Worm (Caenorhabditis elegans) whole organism, L1 larva: ENCODE measurements around the gene zip-12.

Source experiments
- C04F5.9 ChIP-seq: sonication (generic microtip); optimal IDR thresholded peaks from 2 replicates; lab custom pipeline; 2016; ENCODE audit warnings: missing genetic modification characterization, missing compliant biosample characterization
- C16A3.4 ChIP-seq: fragments of 150-350 bp; optimal IDR thresholded peaks from 2 replicates; lab custom pipeline; 2014; ENCODE audit warnings: missing biosample characterization, missing genetic modification characterization
- F16B12.6 ChIP-seq: fragments of 150-350 bp; optimal IDR thresholded peaks from 2 replicates; lab custom pipeline; 2014; ENCODE audit warnings: missing biosample characterization, missing genetic modification characterization
- ama-1 ChIP-seq: fragments of 150-350 bp; optimal IDR thresholded peaks from 2 replicates; lab custom pipeline; 2014
- blmp-1 ChIP-seq: fragments of 150-350 bp; optimal IDR thresholded peaks from 2 replicates; lab custom pipeline; 2014; ENCODE audit warnings: missing biosample characterization, missing genetic modification characterization
- ceh-63 ChIP-seq: fragments of 200-800 bp; sonication (Bioruptor generic); optimal IDR thresholded peaks from 2 replicates; lab custom pipeline; 2018; ENCODE audit warnings: mild to moderate bottlenecking, missing genetic modification characterization, missing compliant biosample characterization
- ceh-8 ChIP-seq: fragments of 200-800 bp; sonication (Bioruptor generic); optimal IDR thresholded peaks from 2 replicates; lab custom pipeline; 2018; ENCODE audit warnings: mild to moderate bottlenecking, missing genetic modification characterization, moderate library complexity, missing compliant biosample characterization
- ceh-88 ChIP-seq: fragments of 200-800 bp; sonication (Bioruptor generic); IDR thresholded peaks from 2 replicates; pipeline ENCODE4 v1.3.6; 2022; ENCODE audit warnings: missing genetic modification characterization, missing compliant biosample characterization
- ceh-90 ChIP-seq: sonication (generic microtip); optimal IDR thresholded peaks from 2 replicates; lab custom pipeline; 2016; ENCODE audit warnings: missing genetic modification characterization, missing compliant biosample characterization
- ces-1 ChIP-seq: fragments of 150-350 bp; optimal IDR thresholded peaks from 2 replicates; lab custom pipeline; 2014; ENCODE audit warnings: missing biosample characterization, missing genetic modification reagents, missing genetic modification characterization
- dpl-1 ChIP-seq, 3 experiments: fragments of 150-350 bp in 2 of 3; sonication (generic microtip) in 1 of 3; optimal IDR thresholded peaks; 2 replicates each; lab custom pipeline; 2014 to 2017; ENCODE audit warnings: missing biosample characterization in 3 of 3, missing genetic modification characterization in 3 of 3, missing genetic modification reagents in 3 of 3
- efl-1 ChIP-seq, 4 experiments: fragments of 150-350 bp; optimal IDR thresholded peaks in 3 of 4; peaks in 1 of 4; 1 replicate in 1 of 4; 2 replicates in 3 of 4; lab custom pipeline; 2014; ENCODE audit warnings: missing biosample characterization in 2 of 4, missing genetic modification characterization in 2 of 4, missing genetic modification reagents in 2 of 4
- efl-3 ChIP-seq: fragments of 200-800 bp; sonication (Bioruptor generic); optimal IDR thresholded peaks from 2 replicates; lab custom pipeline; 2018; ENCODE audit warnings: mild to moderate bottlenecking, missing genetic modification characterization, missing compliant biosample characterization
- egl-13 ChIP-seq: sonication (generic microtip); optimal IDR thresholded peaks from 2 replicates; lab custom pipeline; 2016; ENCODE audit warnings: missing genotype, missing genetic modification reagents, missing genetic modification characterization, missing compliant biosample characterization
- egl-27 ChIP-seq, 2 experiments: fragments of 150-350 bp in 1 of 2; sonication (generic microtip); optimal IDR thresholded peaks; 3 replicates each; lab custom pipeline; 2017 to 2018; ENCODE audit warnings: missing biosample characterization in 2 of 2, missing genetic modification characterization in 2 of 2, missing genetic modification reagents in 2 of 2
- elt-3 ChIP-seq, 6 experiments: fragments of 150-350 bp in 1 of 6; sonication (generic microtip); optimal IDR thresholded peaks; 2 replicates each; lab custom pipeline; 2017 to 2018; ENCODE audit warnings: missing biosample characterization in 6 of 6, missing genetic modification characterization in 6 of 6, inconsistent platforms in 1 of 6
- ets-5 ChIP-seq: fragments of 200-800 bp; sonication (Bioruptor generic); IDR thresholded peaks from 2 replicates; pipeline ENCODE4 v1.3.6; 2022; ENCODE audit warnings: missing genetic modification characterization, missing compliant biosample characterization
- fkh-4 ChIP-seq: sonication (generic microtip); optimal IDR thresholded peaks from 2 replicates; lab custom pipeline; 2016; ENCODE audit warnings: missing compliant biosample characterization, missing genetic modification characterization, borderline replicate concordance
- fkh-8 ChIP-seq: sonication (generic microtip); optimal IDR thresholded peaks from 2 replicates; lab custom pipeline; 2016; ENCODE audit warnings: mild to moderate bottlenecking, missing genetic modification characterization, missing compliant biosample characterization
- hlh-17 ChIP-seq: fragments of 200-800 bp; sonication (Bioruptor generic); optimal IDR thresholded peaks from 2 replicates; lab custom pipeline; 2018; ENCODE audit warnings: missing genetic modification characterization, mild to moderate bottlenecking, missing compliant biosample characterization, moderate library complexity, borderline replicate concordance
- hpl-2 ChIP-seq: fragments of 150-350 bp; optimal IDR thresholded peaks from 2 replicates; lab custom pipeline; 2014; ENCODE audit warnings: missing biosample characterization, missing genetic modification reagents, missing genetic modification characterization
- lin-14 ChIP-seq: fragments of 200-800 bp; sonication (Bioruptor generic); optimal IDR thresholded peaks from 2 replicates; lab custom pipeline; 2018; ENCODE audit warnings: mild to moderate bottlenecking, missing genetic modification characterization, moderate library complexity, missing compliant biosample characterization
- lin-15B ChIP-seq: fragments of 150-350 bp; sonication (generic microtip); optimal IDR thresholded peaks from 3 replicates; lab custom pipeline; 2014; ENCODE audit warnings: missing biosample characterization, missing genetic modification characterization
- lin-39 ChIP-seq: fragments of 150-350 bp; optimal IDR thresholded peaks from 2 replicates; lab custom pipeline; 2014; ENCODE audit warnings: missing biosample characterization, missing genetic modification reagents, missing genetic modification characterization
- lir-3 ChIP-seq: sonication (generic microtip); optimal IDR thresholded peaks from 2 replicates; lab custom pipeline; 2016; ENCODE audit warnings: mild to moderate bottlenecking, missing genetic modification characterization, moderate library complexity, missing compliant biosample characterization; ENCODE audit not compliant: poor library complexity
- lsy-2 ChIP-seq, 2 experiments: fragments of 150-350 bp; optimal IDR thresholded peaks; 2 replicates each; lab custom pipeline; 2014; ENCODE audit warnings: missing biosample characterization in 2 of 2, missing genetic modification characterization in 2 of 2
- mdl-1 ChIP-seq, 2 experiments: fragments of 150-350 bp; optimal IDR thresholded peaks; 2 replicates each; lab custom pipeline; 2014 to 2017; ENCODE audit warnings: missing biosample characterization in 2 of 2, missing genetic modification characterization in 2 of 2, inconsistent platforms in 1 of 2
- mep-1 ChIP-seq: fragments of 150-350 bp; optimal IDR thresholded peaks from 2 replicates; lab custom pipeline; 2014; ENCODE audit warnings: missing biosample characterization, missing genetic modification characterization
- nhr-11 ChIP-seq: fragments of 150-350 bp; optimal IDR thresholded peaks from 2 replicates; lab custom pipeline; 2014; ENCODE audit warnings: missing biosample characterization, missing genetic modification characterization
- nhr-19 ChIP-seq: fragments of 200-800 bp; sonication (Bioruptor generic); conservative IDR thresholded peaks from 2 replicates; pipeline ENCODE4 v1.3.6; 2022; ENCODE audit warnings: missing genetic modification characterization, missing compliant biosample characterization
- nhr-237 ChIP-seq: fragments of 150-350 bp; optimal IDR thresholded peaks from 2 replicates; lab custom pipeline; 2014; ENCODE audit warnings: missing biosample characterization, missing genetic modification characterization
- nhr-47 ChIP-seq: sonication (generic microtip); optimal IDR thresholded peaks from 2 replicates; lab custom pipeline; 2016; ENCODE audit warnings: mild to moderate bottlenecking, missing genetic modification characterization, moderate library complexity, missing compliant biosample characterization
- nhr-77 ChIP-seq: fragments of 150-350 bp; optimal IDR thresholded peaks from 2 replicates; lab custom pipeline; 2014; ENCODE audit warnings: missing biosample characterization, missing genetic modification characterization
- nhr-84 ChIP-seq: sonication (generic microtip); optimal IDR thresholded peaks from 2 replicates; lab custom pipeline; 2017; ENCODE audit warnings: missing biosample characterization, missing genetic modification characterization
- pax-3 ChIP-seq: fragments of 200-800 bp; sonication (Bioruptor generic); optimal IDR thresholded peaks from 2 replicates; lab custom pipeline; 2018; ENCODE audit warnings: mild to moderate bottlenecking, missing genetic modification characterization, moderate library complexity, missing compliant biosample characterization
- rnt-1 ChIP-seq: sonication (generic microtip); optimal IDR thresholded peaks from 2 replicates; lab custom pipeline; 2016; ENCODE audit warnings: mild to moderate bottlenecking, missing genetic modification characterization, moderate library complexity, missing compliant biosample characterization
- skn-1 ChIP-seq: fragments of 150-350 bp; optimal IDR thresholded peaks from 2 replicates; lab custom pipeline; 2014; ENCODE audit warnings: missing biosample characterization, missing genetic modification characterization
- snpc-4 ChIP-seq: fragments of 150-350 bp; optimal IDR thresholded peaks from 2 replicates; lab custom pipeline; 2014; ENCODE audit warnings: missing biosample characterization, missing genetic modification characterization
- snu-23 ChIP-seq: sonication (generic microtip); optimal IDR thresholded peaks from 2 replicates; lab custom pipeline; 2016; ENCODE audit warnings: missing genetic modification characterization, missing compliant biosample characterization
- sox-4 ChIP-seq: sonication (generic microtip); optimal IDR thresholded peaks from 2 replicates; lab custom pipeline; 2016; ENCODE audit warnings: missing genetic modification characterization, missing compliant biosample characterization
- sptf-1 ChIP-seq: fragments of 150-350 bp; optimal IDR thresholded peaks from 2 replicates; lab custom pipeline; 2014; ENCODE audit warnings: missing biosample characterization, missing genetic modification characterization
- sup-37 ChIP-seq: fragments of 200-800 bp; sonication (Bioruptor generic); optimal IDR thresholded peaks from 2 replicates; lab custom pipeline; 2018; ENCODE audit warnings: mild to moderate bottlenecking, missing genetic modification characterization, missing compliant biosample characterization
- tbx-2 ChIP-seq: sonication (generic microtip); optimal IDR thresholded peaks from 2 replicates; lab custom pipeline; 2016; ENCODE audit warnings: missing genetic modification characterization, missing compliant biosample characterization
- unc-130 ChIP-seq: fragments of 150-350 bp; optimal IDR thresholded peaks from 2 replicates; lab custom pipeline; 2017; ENCODE audit warnings: missing biosample characterization, missing genetic modification characterization, inconsistent platforms
- unc-30 ChIP-seq: sonication (generic microtip); optimal IDR thresholded peaks from 2 replicates; lab custom pipeline; 2017; ENCODE audit warnings: missing biosample characterization, missing genetic modification characterization
- unc-62 ChIP-seq: fragments of 150-350 bp; optimal IDR thresholded peaks from 2 replicates; lab custom pipeline; 2014; ENCODE audit warnings: missing biosample characterization, missing genetic modification reagents, missing genetic modification characterization
- unc-86 ChIP-seq: sonication (generic microtip); optimal IDR thresholded peaks from 2 replicates; lab custom pipeline; 2016; ENCODE audit warnings: missing genetic modification characterization, missing compliant biosample characterization
- xbp-1 ChIP-seq: sonication (generic microtip); optimal IDR thresholded peaks from 2 replicates; lab custom pipeline; 2016; ENCODE audit warnings: missing genetic modification characterization, missing compliant biosample characterization
- zag-1 ChIP-seq: fragments of 150-350 bp; optimal IDR thresholded peaks from 2 replicates; lab custom pipeline; 2014; ENCODE audit warnings: missing biosample characterization, missing genetic modification characterization
- ztf-11 ChIP-seq, 2 experiments: sonication (generic microtip); optimal IDR thresholded peaks; 2 replicates each; lab custom pipeline; 2016 to 2017; ENCODE audit warnings: missing genetic modification characterization in 2 of 2, missing biosample characterization in 1 of 2, missing compliant biosample characterization in 1 of 2

The zip-12 gene

ce11 chrIII:12334268-12334667, 6.6 kb downstream of the zip-12 start:
- TF ChIP-seq rnt-1 (tag; lab: Kevin White, UChicago) (no peak), sox-4 (no peak), efl-1 (optimal IDR thresholded peaks at IDR 0.05; lab: Kevin White, UChicago) (no peak), efl-1 (GFP tag; optimal IDR thresholded peaks at IDR 0.05 in 1 of 2; lab: Kevin White, UChicago) (peak in 1 of 2 experiments; percentile 46)

DNA sequence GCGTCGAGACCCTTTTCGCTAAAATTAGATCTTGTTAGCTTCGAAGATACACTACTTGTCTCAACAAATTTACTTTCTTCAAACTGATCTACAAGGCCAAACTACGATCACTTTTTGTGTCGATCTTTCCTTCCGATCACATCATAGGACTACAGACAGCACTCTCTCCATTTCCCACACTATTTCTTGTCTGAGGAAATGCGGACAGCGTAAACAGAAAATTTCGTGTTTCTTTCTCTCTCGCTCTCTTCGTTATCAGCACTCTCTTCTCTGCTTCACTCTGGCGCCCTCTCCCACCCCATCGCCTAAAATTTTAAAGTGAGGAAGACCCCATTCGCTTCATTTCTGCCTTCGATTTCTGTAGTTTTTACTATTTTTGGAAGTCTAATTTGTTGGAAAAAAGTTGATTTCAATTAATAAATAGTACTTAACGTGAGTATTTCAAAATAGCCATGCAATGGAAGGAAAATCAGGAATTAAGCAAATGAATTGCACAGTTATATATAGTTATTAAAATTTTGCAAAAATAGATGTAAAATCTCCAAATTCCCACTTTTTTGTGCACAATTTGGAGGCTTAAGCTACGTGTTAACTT, 7.8 kb downstream of the zip-12 start:
- TF ChIP-seq ceh-63 (no peak), nhr-47 (tag; lab: Kevin White, UChicago) (peak; percentile 67), skn-1 (peak; percentile 69), lin-15B (peak; percentile 9), fkh-4 (tag; lab: Kevin White, UChicago) (no peak), unc-30 (tag; lab: Kevin White, UChicago) (no peak), nhr-77 (peak; percentile 73), egl-13 (no peak), nhr-84 (no peak), egl-27 (tag; optimal IDR thresholded peaks at IDR 0.05; lab: Kevin White, UChicago) (no peak), hpl-2 (GFP tag; lab: Kevin White, UChicago) (no peak), lin-39 (tag; lab: Kevin White, UChicago) (no peak), tbx-2 (tag; lab: Kevin White, UChicago) (peak; percentile 78), ets-5 (GFP tag; lab: Robert Waterston, UW) (no peak), sptf-1 (tag; lab: Kevin White, UChicago) (no peak), unc-86 (tag; lab: Kevin White, UChicago) (no peak), C04F5.9 (tag; lab: Kevin White, UChicago) (no peak), mep-1 (tag; lab: Kevin White, UChicago) (peak; percentile 58), efl-3 (GFP tag; lab: Kevin White, UChicago) (no peak), ceh-8 (GFP tag; lab: Kevin White, UChicago) (no peak), lir-3 (tag; lab: Kevin White, UChicago) (no peak), nhr-19 (peak; percentile 59), F16B12.6 (tag; lab: Kevin White, UChicago) (peak; percentile 33), unc-62 (no peak), sox-4 (no peak), snpc-4 (tag; lab: Kevin White, UChicago) (peak; percentile 48), dpl-1 (GFP tag; optimal IDR thresholded peaks at IDR 0.05; lab: Kevin White, UChicago) (peak; percentile 63 to 67 (median 63)), elt-3 (tag; optimal IDR thresholded peaks at IDR 0.05; lab: Kevin White, UChicago) (peak in 4 of 6 experiments; percentile 20 to 66 (median 55)), C16A3.4 (tag; lab: Kevin White, UChicago) (peak; percentile 44), lin-14 (GFP tag; lab: Kevin White, UChicago) (peak; percentile 92), nhr-237 (tag; lab: Kevin White, UChicago) (peak; percentile 25), ztf-11 (tag; optimal IDR thresholded peaks at IDR 0.05; lab: Kevin White, UChicago) (no peak), xbp-1 (tag; lab: Kevin White, UChicago) (peak; percentile 58), fkh-8 (peak; percentile 41), ces-1 (GFP tag; lab: Kevin White, UChicago) (no peak), nhr-11 (tag; lab: Kevin White, UChicago) (no peak), unc-130 (tag; lab: Kevin White, UChicago) (peak; percentile 73), pax-3 (tag; lab: Kevin White, UChicago) (no peak), mdl-1 (tag; optimal IDR thresholded peaks at IDR 0.05; lab: Kevin White, UChicago) (peak in 1 of 2 experiments; percentile 69), ceh-90 (tag; lab: Kevin White, UChicago) (no peak), lsy-2 (tag; optimal IDR thresholded peaks at IDR 0.05; lab: Kevin White, UChicago) (peak; percentile 75 to 82), zag-1 (tag; lab: Kevin White, UChicago) (no peak), rnt-1 (tag; lab: Kevin White, UChicago) (peak; percentile 69), snu-23 (GFP tag; lab: Kevin White, UChicago) (peak; percentile 88), blmp-1 (peak; percentile 88), ceh-88 (no peak), sup-37 (GFP tag; lab: Kevin White, UChicago) (no peak), hlh-17 (GFP tag; lab: Kevin White, UChicago) (no peak), ama-1 (lab: Kevin White, UChicago) (no peak)
